Worm (Caenorhabditis elegans) whole organism, dauer: ENCODE data around the gene acr-25.

Experiments
- unc-62 ChIP-seq: sonication (generic microtip); optimal IDR thresholded peaks from 2 replicates; lab custom pipeline; 2017; ENCODE audit warnings: missing biosample characterization, missing genetic modification reagents, missing genetic modification characterization

acr-25 gene

DNA sequence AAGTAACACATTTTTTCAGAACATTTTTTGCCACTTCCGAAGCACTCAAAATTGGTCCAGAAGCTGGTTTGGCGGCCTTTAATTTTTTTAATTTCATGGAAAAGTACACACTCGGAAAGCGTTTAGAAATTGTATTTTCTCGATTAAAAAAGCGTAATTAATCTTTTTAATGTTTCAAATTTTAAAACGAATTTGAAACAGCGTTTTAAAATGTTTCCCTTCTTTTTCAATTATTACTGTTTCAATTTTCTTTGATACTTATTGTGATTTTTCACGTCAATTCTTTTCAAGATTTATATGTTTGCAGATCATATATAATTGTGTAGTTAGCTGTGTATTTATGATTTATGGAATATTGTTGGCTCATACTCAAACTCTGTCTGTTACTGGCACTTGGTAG is at the start of gene acr-25:
Gene acr-25, plus strand, starts transcription at position 301 of the 400 bp plus-strand sequence.
- TF ChIP-seq unc-62: no peak

DNA sequence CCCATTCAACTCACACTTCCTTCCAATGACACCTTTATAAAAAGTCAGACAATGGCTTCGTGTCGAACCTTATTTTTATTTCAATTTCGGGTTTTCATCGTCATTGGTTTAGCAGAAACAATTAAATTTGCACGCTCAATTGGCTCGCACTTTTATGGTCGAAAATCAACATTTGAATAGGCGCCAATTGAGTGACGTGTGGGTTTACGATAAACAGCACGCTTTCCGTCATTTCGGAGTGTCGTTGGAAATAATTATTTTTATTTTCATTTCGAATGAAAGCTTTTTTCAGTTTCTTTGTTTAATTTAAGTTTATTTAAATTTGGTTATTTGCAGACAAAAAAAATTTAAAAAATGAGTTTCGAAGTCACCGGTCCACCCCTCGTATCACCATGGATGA is 49.0 kb upstream of the acr-25 start, which contains the start of gene exos-2:
Gene exos-2, plus strand, starts transcription at position 330 of the 400 bp plus-strand sequence.
- no peak for TF ChIP-seq unc-62

DNA sequence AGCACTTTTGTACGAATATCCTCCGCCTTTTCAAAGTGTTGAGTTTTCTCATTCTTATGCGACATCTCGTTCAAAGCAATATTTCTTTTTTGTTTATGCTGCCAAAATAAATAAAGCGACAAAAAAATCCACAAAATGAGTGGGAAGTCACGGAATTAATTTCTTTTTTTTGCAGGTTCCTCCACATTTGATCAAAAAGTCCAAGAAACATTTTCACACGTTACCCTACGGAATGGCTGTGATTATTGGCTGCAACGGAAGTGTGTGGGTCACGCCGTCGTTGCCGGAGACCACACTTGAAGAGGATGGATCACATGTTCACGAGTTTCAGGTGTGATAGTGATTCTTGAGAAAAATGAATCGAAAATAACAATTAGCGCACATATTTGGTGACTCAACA is 47.6 kb upstream of the acr-25 start, which contains the start of gene Y73B6BL.22:
Gene Y73B6BL.22, minus strand, starts transcription at position 101 of the 400 bp plus-strand sequence.
- no peak for TF ChIP-seq unc-62

DNA sequence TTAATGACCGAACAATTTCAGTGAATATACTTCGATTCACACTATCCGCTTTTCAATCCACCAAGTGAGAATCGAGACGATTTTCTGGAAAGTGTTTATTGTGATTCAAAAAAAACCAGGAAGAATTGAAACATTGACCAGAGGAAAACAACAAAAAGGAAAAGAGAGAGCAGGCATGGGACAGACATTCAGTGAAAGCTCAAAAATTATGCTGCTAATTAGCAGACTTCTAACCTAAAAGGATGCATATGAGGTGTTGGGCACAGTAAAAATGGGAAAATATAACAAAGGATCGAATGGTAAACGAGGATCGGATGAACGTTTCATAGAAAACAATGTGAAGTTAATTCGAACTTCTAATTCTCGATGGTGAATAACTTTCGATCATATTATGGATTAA is 46.5 kb upstream of the acr-25 start:
- TF ChIP-seq unc-62: no peak

DNA sequence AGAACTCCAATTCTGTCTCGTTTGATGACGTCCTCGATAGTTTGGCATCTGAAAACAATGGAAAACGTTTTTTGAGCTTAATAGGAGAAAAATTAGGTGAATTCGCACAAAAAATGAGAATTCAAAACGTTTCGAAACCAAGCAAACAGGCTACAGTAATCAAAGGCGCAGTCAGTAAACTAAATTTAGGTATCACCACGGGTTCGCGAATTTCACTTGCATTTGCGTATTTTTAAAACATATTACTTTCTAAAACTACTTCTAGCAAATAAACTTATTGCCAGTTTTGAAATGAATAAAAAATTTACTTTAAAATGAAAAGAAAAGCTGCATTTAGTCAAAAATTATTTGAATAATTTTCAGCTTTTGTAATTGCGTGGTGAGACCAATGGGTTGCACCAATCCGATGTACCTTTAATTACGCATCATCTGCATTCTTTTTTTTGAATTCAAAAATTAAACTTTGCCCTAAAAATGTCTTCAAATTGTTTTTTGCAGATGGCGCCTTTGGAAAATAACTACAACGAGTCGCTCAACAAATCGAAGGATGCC is 45.0 kb upstream of the acr-25 start, which contains the start of the genes Y73B6BL.23 and htp-2:
Gene Y73B6BL.23, minus strand, starts transcription at position 51 of the 552 bp plus-strand sequence.
Gene htp-2, plus strand, starts transcription at position 492 of the 552 bp plus-strand sequence.
- TF ChIP-seq unc-62: no peak

DNA sequence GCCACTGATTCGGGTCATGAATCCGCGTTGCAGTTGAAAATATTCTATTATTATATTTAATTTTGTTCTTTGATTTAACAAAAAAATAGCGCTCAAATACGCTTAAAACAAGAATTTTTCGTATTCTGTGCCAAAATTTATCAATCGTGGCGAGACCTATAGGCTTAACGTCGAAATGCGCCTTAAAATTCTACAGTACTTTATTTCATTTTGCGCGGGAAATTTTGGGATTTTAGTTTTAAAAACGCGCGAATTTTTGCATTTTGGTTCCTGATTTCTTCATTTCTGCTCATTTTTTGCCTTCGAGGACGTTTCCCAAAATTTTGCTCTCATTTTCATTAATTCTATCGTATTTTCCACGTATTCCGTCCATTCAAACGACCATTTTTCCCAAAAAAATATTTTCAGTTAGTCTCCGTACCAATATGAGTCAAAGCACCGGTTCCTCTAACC is 42.9 kb upstream of the acr-25 start, which contains the start of gene puf-11:
Gene puf-11, plus strand, starts transcription at position 403 of the 453 bp plus-strand sequence.
- no peak for TF ChIP-seq unc-62

DNA sequence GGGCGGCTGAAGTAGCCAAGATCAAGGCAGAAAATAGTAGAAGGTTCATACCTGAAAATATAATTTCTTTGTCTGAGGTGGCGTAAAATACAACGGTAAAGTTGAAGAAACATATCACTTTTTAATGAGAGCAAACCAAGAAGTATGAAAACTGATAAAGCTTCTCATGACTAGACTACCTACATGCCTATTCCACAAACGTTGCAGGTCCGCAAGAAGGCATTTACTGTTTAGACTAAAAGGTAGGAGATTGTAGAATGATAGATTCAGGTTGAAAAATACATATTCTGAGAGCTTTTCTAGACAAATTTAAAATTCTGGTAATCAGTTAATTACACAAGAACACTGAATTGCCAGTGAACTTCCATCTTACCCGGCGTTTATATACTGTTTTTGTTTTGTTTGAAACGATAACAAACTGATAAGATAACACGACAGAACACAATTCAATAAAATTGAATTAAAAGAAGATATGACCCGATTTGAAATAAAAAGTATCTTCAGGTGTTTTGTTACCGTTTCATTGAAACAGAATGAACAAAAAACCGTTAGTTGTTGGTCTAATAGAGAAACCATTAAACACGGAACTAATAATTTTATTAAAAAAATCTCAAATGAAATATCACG is 37.9 kb upstream of the acr-25 start, which contains the start of gene acp-6:
Gene acp-6, minus strand, starts transcription at position 51 of the 627 bp plus-strand sequence.
- TF ChIP-seq unc-62: no peak

DNA sequence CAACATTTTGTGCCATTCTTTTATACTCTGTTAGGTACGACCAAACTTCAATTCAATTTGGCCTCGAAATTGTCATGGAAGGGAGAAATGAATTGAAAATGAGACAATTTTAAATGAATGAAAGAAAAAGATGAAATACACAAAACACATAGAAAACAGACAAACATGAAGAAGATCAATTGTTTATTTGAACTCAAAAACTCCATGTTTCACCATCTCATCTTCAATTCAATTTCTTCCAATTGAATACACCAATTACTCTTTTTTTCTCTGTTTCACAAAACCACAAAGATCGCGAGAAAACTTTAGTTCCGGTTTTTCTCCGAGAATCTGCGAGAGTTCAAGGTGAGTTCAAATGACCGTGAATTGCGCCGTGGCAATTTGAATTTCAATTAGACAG is 36.9 kb upstream of the acr-25 start:
- TF ChIP-seq unc-62: no peak

DNA sequence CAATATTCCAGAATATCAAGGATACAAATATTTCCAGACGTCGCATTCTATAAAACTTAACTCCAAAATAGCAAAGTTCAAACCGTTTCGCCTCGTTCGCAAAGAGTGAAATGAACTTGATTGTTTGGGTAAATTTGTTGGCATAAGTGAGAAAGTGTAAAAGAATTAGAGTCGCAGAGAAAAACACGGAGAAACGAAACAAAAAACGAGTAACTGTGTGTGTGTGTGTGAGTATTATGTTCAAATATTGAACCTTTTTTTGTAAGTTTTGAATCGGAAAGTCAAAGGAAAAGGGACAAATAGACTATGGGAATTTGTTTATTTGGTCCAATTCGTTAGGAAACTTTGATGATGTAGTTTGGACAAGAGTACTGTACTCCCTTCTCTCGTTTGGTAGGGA is 32.5 kb upstream of the acr-25 start, which contains the start of gene acp-7:
Gene acp-7, minus strand, starts transcription at position 101 of the 400 bp plus-strand sequence.
- no peak for TF ChIP-seq unc-62

DNA sequence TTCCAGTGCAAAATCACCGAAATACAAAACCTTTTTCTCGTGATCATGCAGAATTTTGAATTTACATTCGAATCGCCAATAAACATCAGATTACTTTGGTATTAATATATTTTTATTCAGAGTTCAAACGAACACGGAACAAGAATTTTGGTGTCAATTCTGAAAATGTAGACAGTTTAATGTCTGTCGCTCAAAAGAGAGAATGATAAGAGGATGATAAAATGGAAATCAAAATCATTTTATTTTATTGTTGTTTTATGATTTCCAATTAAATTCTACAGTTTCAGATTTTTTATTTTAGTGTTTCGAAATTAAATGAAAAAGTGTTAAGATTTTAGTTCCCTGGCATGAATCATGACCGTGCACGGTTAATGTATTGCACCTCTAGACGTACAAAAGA is 31.7 kb upstream of the acr-25 start:
- TF ChIP-seq unc-62: no peak

DNA sequence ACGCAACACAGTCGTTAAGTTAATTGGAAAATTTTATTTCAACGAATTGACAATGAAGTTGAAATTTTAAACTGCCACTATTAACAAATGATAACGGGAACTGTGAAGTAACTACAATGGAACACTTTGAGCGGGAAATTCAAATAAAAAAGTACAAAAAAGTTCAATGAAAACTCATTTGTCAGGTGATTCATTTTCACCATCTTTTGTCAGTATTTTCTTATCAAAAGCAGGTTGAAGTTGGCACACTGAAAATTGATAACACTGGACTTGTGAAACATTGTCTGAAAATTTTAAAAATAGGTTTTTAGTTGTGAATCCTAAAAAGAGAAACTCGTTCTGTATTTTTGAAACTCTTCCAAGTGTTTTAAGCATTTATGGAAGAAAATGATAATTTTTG is 30.7 kb upstream of the acr-25 start:
- TF ChIP-seq unc-62: no peak

DNA sequence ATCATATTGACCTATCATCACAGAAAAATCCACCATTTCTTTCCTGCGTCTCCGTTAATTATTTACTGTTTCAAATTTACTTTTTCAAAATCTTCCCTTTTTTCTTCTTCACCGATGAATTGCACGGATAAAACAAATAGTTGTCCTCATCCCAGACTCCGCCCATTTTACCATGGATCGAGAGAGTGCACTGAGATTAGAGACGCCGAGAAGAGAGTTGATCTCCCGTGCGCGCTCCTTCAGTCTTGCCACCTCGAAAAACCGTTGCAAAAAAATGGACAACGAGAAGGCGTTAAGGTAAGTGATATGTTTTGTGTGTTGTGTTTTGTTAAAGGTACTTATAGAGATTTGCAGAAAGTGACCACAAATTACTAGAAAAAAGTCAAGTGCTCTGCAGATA is 26.1 kb upstream of the acr-25 start, which contains the start of gene dlc-5:
Gene dlc-5, plus strand, starts transcription at position 154 of the 400 bp plus-strand sequence.
- TF ChIP-seq unc-62: no peak

DNA sequence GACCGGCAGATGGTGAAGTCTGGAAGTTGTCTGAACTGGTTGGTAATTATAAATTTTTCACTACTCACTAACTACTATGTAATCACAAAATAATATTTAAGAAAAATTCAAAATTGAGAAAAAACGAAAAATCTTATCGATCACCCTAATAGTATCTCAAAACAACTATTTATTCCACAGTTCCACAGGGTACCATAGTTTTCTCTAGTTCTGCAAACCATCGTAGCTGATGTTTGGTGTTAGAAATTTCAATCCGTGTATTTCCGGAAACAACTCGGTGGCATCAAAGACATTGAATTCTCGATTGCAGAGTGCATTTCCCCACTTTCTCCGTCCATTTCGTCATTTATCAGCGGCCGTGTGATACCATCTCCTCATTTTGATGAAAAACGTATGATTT is 22.5 kb upstream of the acr-25 start, which contains the start of gene Y73B6BL.31:
Gene Y73B6BL.31, plus strand, starts transcription at position 301 of the 400 bp plus-strand sequence.
- no peak for TF ChIP-seq unc-62

DNA sequence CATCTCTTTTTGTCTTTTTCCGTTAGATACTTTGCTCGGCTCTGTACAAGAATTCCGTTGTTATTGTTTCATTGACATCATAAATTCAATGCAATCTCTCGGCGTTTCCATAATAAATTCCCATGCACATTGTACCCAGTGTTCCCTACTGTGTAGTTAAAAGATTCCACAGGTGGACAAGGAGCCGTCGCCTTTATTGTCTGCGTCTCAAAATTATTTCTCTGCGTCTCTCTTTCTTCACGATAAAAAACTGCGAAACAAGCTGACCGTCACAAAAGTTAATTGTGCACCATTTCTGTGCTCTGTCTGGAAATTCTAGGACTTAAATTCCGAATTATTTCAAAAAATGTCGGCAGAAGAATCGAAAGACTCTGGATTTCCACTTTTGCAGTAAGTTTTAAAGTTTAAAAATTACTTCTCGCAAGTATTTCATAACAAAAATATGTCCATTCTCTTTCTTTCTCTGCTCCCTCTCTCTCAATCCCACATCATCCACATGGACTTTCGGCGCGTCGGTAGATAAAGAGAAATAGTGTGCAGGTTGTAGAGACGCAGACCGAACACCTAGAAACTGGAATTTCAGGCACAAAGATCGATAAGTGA is 22.0 kb upstream of the acr-25 start:
- TF ChIP-seq unc-62: no peak

DNA sequence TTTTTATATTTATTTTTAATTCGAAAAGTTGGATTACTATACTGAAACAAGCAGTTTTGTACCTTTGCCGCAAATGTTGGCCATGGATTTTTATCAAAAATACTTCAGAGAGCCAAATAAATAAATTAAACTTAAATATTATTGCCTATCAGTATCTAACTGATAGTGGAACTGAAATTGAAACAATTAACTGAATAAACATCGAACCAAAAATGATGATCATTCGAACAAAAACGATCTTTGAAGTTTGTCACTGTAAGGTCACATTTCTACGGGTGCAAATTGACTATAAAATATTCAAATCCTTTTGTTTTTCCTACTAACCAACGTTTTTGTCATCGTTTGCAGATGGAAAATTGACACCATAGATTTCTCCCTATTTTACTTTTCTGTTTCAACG is 21.1 kb upstream of the acr-25 start:
- TF ChIP-seq unc-62: no peak

DNA sequence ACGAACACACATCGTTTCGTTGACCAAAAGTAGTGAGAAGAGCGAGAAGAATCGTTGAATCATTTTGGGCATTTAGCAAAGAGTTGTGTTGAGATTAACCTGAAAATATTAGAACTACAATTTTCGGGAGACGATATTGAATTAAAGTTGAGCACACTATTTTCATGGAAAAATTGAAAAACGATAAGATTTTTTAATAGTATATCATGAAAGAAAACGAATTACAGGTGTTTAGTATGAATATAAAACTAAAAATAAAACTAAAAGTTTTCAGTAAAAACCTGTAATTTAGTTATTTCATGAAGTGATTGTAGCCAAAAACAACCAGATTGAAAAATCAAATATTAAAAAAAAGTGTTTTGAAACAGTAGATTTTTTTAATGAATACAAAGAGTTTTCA is 6.6 kb upstream of the acr-25 start, which contains the start of gene lgc-10:
Gene lgc-10, minus strand, starts transcription at position 101 of the 400 bp plus-strand sequence.
- no peak for TF ChIP-seq unc-62

DNA sequence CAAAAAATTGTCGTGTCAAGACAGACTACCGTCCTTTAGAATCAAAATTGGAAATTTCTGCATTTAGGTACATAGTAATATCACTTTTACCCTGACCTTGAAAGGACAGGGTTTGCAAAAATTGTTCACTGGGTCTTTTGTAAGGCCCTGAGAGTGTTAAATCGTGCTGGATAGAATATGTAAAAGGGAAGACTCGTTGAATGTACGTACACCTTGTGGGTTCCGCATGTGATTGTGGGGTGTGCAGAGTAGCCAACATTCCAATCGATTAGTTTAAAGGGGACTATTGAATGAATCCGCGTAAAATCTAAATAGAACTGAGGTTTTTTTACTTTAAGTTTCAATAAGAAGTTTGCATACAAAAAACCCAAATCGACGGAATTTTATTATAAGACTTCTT is 3.5 kb upstream of the acr-25 start:
- no peak for TF ChIP-seq unc-62
